Worm (Caenorhabditis elegans) whole organism, young adult: ENCODE data around the gene natb-1.
A peak's percentile ranks its signal among the peaks of the same experiment; 100 is the strongest.

Experiments used
- B0019.2 ChIP-seq: fragments of 200-800 bp; sonication (Bioruptor generic); conservative IDR thresholded peaks from 2 replicates; pipeline ENCODE4 v1.3.6; 2022; ENCODE audit warnings: missing genetic modification reagents, missing genetic modification characterization, missing compliant biosample characterization
- B0336.3 ChIP-seq: fragments of 200-800 bp; sonication (Bioruptor generic); IDR thresholded peaks from 2 replicates; pipeline ENCODE4 v1.3.6; 2022; ENCODE audit warnings: missing genetic modification characterization, missing compliant biosample characterization
- F23B12.7 ChIP-seq: sonication (generic microtip); optimal IDR thresholded peaks from 2 replicates; lab custom pipeline; 2017; ENCODE audit warnings: missing genetic modification characterization, mild to moderate bottlenecking, missing compliant biosample characterization, antibody characterized with exemption, moderate library complexity; ENCODE audit not compliant: insufficient read depth
- T07F8.4 ChIP-seq: sonication (generic microtip); optimal IDR thresholded peaks from 2 replicates; lab custom pipeline; 2016; ENCODE audit warnings: mild to moderate bottlenecking, missing genetic modification characterization, moderate library complexity, missing compliant biosample characterization
- ZK185.1 ChIP-seq: sonication (generic microtip); optimal IDR thresholded peaks from 2 replicates; lab custom pipeline; 2016; ENCODE audit warnings: mild to moderate bottlenecking, missing genetic modification characterization, missing compliant biosample characterization; ENCODE audit not compliant: poor library complexity, severe bottlenecking
- atf-7 ChIP-seq: sonication (generic microtip); optimal IDR thresholded peaks from 2 replicates; lab custom pipeline; 2017; ENCODE audit warnings: mild to moderate bottlenecking, missing genetic modification characterization, missing compliant biosample characterization
- attf-5 ChIP-seq: fragments of 200-800 bp; sonication (Bioruptor generic); optimal IDR thresholded peaks from 2 replicates; lab custom pipeline; 2018; ENCODE audit warnings: mild to moderate bottlenecking, missing genetic modification characterization, missing compliant biosample characterization
- bed-1 ChIP-seq: fragments of 200-800 bp; sonication (Bioruptor generic); IDR thresholded peaks from 2 replicates; pipeline ENCODE4 v1.3.6; 2022; ENCODE audit warnings: missing genetic modification reagents, missing genetic modification characterization, missing compliant biosample characterization
- cebp-1 ChIP-seq, 2 experiments: fragments of 200-800 bp in 1 of 2; sonication (Bioruptor generic) in 1 of 2; sonication (generic microtip) in 1 of 2; IDR thresholded peaks in 1 of 2; optimal IDR thresholded peaks in 1 of 2; 2 replicates each; pipeline versions ENCODE4 v1.3.6 to Lab custom; 2017 to 2022; ENCODE audit warnings: missing compliant biosample characterization in 2 of 2, missing genetic modification characterization in 2 of 2, mild to moderate bottlenecking in 1 of 2, missing genetic modification reagents in 1 of 2, moderate library complexity in 1 of 2
- cebp-2 ChIP-seq: fragments of 200-800 bp; sonication (Bioruptor generic); IDR thresholded peaks from 2 replicates; pipeline ENCODE4 v1.3.6; 2022; ENCODE audit warnings: missing genetic modification characterization, missing compliant biosample characterization
- ceh-27 ChIP-seq: fragments of 200-800 bp; sonication (Bioruptor generic); optimal IDR thresholded peaks from 2 replicates; lab custom pipeline; 2018; ENCODE audit warnings: mild to moderate bottlenecking, missing genetic modification characterization, moderate library complexity, missing compliant biosample characterization
- ceh-40 ChIP-seq: fragments of 200-800 bp; sonication (Bioruptor generic); IDR thresholded peaks from 2 replicates; pipeline ENCODE4 v1.3.6; 2022; ENCODE audit warnings: missing genetic modification characterization, missing compliant biosample characterization
- dox-1 ChIP-seq: fragments of 200-800 bp; sonication (Bioruptor generic); IDR thresholded peaks from 2 replicates; pipeline ENCODE4 v1.3.6; 2022; ENCODE audit warnings: missing genetic modification reagents, missing genetic modification characterization, missing compliant biosample characterization
- dpff-1 ChIP-seq: sonication (generic microtip); optimal IDR thresholded peaks from 2 replicates; lab custom pipeline; 2017; ENCODE audit warnings: mild to moderate bottlenecking, missing genetic modification characterization, missing compliant biosample characterization
- fkh-3 ChIP-seq: sonication (generic microtip); optimal IDR thresholded peaks from 2 replicates; lab custom pipeline; 2016; ENCODE audit warnings: mild to moderate bottlenecking, missing genetic modification characterization, missing compliant biosample characterization
- him-1 ChIP-seq: sonication (generic microtip); optimal IDR thresholded peaks from 2 replicates; lab custom pipeline; 2016; ENCODE audit warnings: missing genotype, missing genetic modification reagents, missing genetic modification characterization, missing compliant biosample characterization
- hlh-26 ChIP-seq: fragments of 200-800 bp; sonication (Bioruptor generic); conservative IDR thresholded peaks from 2 replicates; pipeline ENCODE4 v1.3.6; 2022; ENCODE audit warnings: missing genetic modification reagents, missing genetic modification characterization, missing compliant biosample characterization
- hmg-1.2 ChIP-seq: fragments of 200-800 bp; sonication (Bioruptor generic); IDR thresholded peaks from 2 replicates; pipeline ENCODE4 v1.3.6; 2022; ENCODE audit warnings: missing genetic modification reagents, missing genetic modification characterization, missing compliant biosample characterization
- lag-1 ChIP-seq: fragments of 200-800 bp; sonication (Bioruptor generic); IDR thresholded peaks from 2 replicates; pipeline ENCODE4 v1.3.6; 2022; ENCODE audit warnings: missing genetic modification reagents, missing genetic modification characterization, missing compliant biosample characterization
- lsl-1 ChIP-seq: fragments of 200-800 bp; sonication (Bioruptor generic); optimal IDR thresholded peaks from 2 replicates; lab custom pipeline; 2018; ENCODE audit warnings: mild to moderate bottlenecking, missing genetic modification characterization, moderate library complexity, missing compliant biosample characterization
- madf-3 ChIP-seq: fragments of 200-800 bp; sonication (Bioruptor generic); IDR thresholded peaks from 2 replicates; pipeline ENCODE4 v1.3.6; 2022; ENCODE audit warnings: missing genetic modification reagents, missing genetic modification characterization, missing compliant biosample characterization
- mcd-1 ChIP-seq: fragments of 200-800 bp; sonication (Bioruptor generic); IDR thresholded peaks from 2 replicates; pipeline ENCODE4 v1.3.6; 2022; ENCODE audit warnings: missing genetic modification reagents, missing genetic modification characterization, missing compliant biosample characterization
- mes-4 ChIP-seq: sonication (generic microtip); optimal IDR thresholded peaks from 2 replicates; lab custom pipeline; 2016; ENCODE audit warnings: missing genotype, missing genetic modification characterization, missing compliant biosample characterization
- nfya-1 ChIP-seq: sonication (generic microtip); optimal IDR thresholded peaks from 2 replicates; lab custom pipeline; 2017; ENCODE audit warnings: antibody characterized with exemption, missing compliant biosample characterization, missing genetic modification characterization, borderline replicate concordance; ENCODE audit not compliant: insufficient read depth
- nhr-120 ChIP-seq: fragments of 200-800 bp; sonication (Bioruptor generic); IDR thresholded peaks from 2 replicates; pipeline ENCODE4 v1.3.6; 2022; ENCODE audit warnings: missing genetic modification characterization, missing compliant biosample characterization
- nhr-80 ChIP-seq: sonication (generic microtip); optimal IDR thresholded peaks from 2 replicates; lab custom pipeline; 2016; ENCODE audit warnings: missing genetic modification characterization, missing compliant biosample characterization
- pha-4 ChIP-seq: fragments of 150-350 bp; sonication (generic microtip); optimal IDR thresholded peaks from 2 replicates; lab custom pipeline; 2014; ENCODE audit warnings: missing biosample characterization, missing genetic modification reagents, missing genetic modification characterization
- snpc-3.4 ChIP-seq: sonication (generic microtip); optimal IDR thresholded peaks from 2 replicates; lab custom pipeline; 2017; ENCODE audit warnings: missing genetic modification characterization, mild to moderate bottlenecking, missing compliant biosample characterization, antibody characterized with exemption, moderate library complexity, missing genotype, missing genetic modification reagents
- snpc-4 ChIP-seq, 5 experiments: fragments of 150-350 bp in 1 of 5; sonication (generic microtip) in 4 of 5; optimal IDR thresholded peaks; 2 replicates each; lab custom pipeline; 2014 to 2018; ENCODE audit warnings: missing genetic modification characterization in 5 of 5, missing biosample characterization in 3 of 5, antibody characterized with exemption in 2 of 5, mild to moderate bottlenecking in 2 of 5, missing compliant biosample characterization in 2 of 5, missing genotype in 2 of 5, moderate library complexity in 2 of 5, missing genetic modification reagents in 1 of 5
- tbp1 ChIP-seq: fragments of 200-800 bp; sonication (Bioruptor generic); optimal IDR thresholded peaks from 2 replicates; lab custom pipeline; 2018; ENCODE audit warnings: mild to moderate bottlenecking, missing genetic modification characterization, missing compliant biosample characterization
- zfh-2 ChIP-seq: fragments of 200-800 bp; sonication (Bioruptor generic); conservative IDR thresholded peaks from 2 replicates; pipeline ENCODE4 v1.3.6; 2022; ENCODE audit warnings: missing genetic modification reagents, missing genetic modification characterization, missing compliant biosample characterization
- zim-3 ChIP-seq: sonication (generic microtip); optimal IDR thresholded peaks from 2 replicates; lab custom pipeline; 2017; ENCODE audit warnings: mild to moderate bottlenecking, missing genetic modification characterization, moderate library complexity, missing compliant biosample characterization
- ztf-26 ChIP-seq: sonication (generic microtip); optimal IDR thresholded peaks from 2 replicates; lab custom pipeline; 2017; ENCODE audit warnings: missing genetic modification characterization, missing compliant biosample characterization

natb-1 gene

ce11 chrV:7978798-7979197 is 4.4 kb downstream of the natb-1 start:
- no peak for TF ChIP-seq cebp-1 (GFP tag; IDR thresholded peaks at IDR 0.05; lab: Robert Waterston, UW)
- peak; percentile 44 for TF ChIP-seq cebp-1 (tag; optimal IDR thresholded peaks at IDR 0.05; lab: Kevin White, UChicago)
- TF ChIP-seq F23B12.7 (tag; lab: Kevin White, UChicago) = no peak
- 0 out of 2 replicates have a peak, but pooled peaks have one; percentile 22 for TF ChIP-seq mcd-1 (GFP tag; lab: Robert Waterston, UW)
- peak; percentile 44; the same call in 1 of the 2 replicates for TF ChIP-seq hmg-1.2
- TF ChIP-seq ceh-27 (GFP tag; lab: Kevin White, UChicago) = peak; percentile 49
- TF ChIP-seq hlh-26 = no peak
- peak; percentile 62 for TF ChIP-seq attf-5 (GFP tag; lab: Kevin White, UChicago)
- TF ChIP-seq snpc-4 (GFP tag; optimal IDR thresholded peaks at IDR 0.05; lab: Kevin White, UChicago) = no peak
- peak in 2 of 4 experiments; percentile 14 to 22 for TF ChIP-seq snpc-4 (tag; optimal IDR thresholded peaks at IDR 0.05; lab: Kevin White, UChicago)
- peak; percentile 44; the same call in 1 of the 2 replicates for TF ChIP-seq dox-1
- peak; percentile 44 for TF ChIP-seq nhr-80
- TF ChIP-seq dpff-1 = no peak
- TF ChIP-seq, all 124 proteins: peak for 8

ce11 chrV:7977701-7978461 is 5.3 kb downstream of the natb-1 start, which contains the start of gene let-413:
let-413 (minus strand) TSS chrV:7977776.
- TF ChIP-seq him-1 (tag; lab: Kevin White, UChicago) (no peak), tbp1 (GFP tag; lab: Kevin White, UChicago) (no peak), T07F8.4 (tag; lab: Kevin White, UChicago) (no peak), B0019.2 (no peak), attf-5 (GFP tag; lab: Kevin White, UChicago) (no peak), nhr-120 (no peak), zim-3 (tag; lab: Kevin White, UChicago) (no peak), B0336.3 (GFP tag; lab: Robert Waterston, UW) (no peak), nhr-80 (peak; percentile 70), atf-7 (tag; lab: Kevin White, UChicago) (no peak), zfh-2 (peak; percentile 15), dpff-1 (no peak)

ce11 chrV:7971376-7971775 is 11.9 kb downstream of the natb-1 start:
- no peak for TF ChIP-seq madf-3 (GFP tag; lab: Robert Waterston, UW)
- TF ChIP-seq snpc-3.4 (tag; lab: Kevin White, UChicago) = no peak
- TF ChIP-seq lag-1 (GFP tag; lab: Robert Waterston, UW) = no peak
- no peak for TF ChIP-seq lsl-1 (GFP tag; lab: Kevin White, UChicago)
- no peak for TF ChIP-seq fkh-3 (tag; lab: Kevin White, UChicago)
- TF ChIP-seq him-1 (tag; lab: Kevin White, UChicago) = no peak
- no peak for TF ChIP-seq mes-4 (tag; lab: Kevin White, UChicago)
- TF ChIP-seq cebp-2 (GFP tag; lab: Robert Waterston, UW) = no peak
- TF ChIP-seq nfya-1 (tag; lab: Kevin White, UChicago) = no peak

- no peak for TF ChIP-seq ztf-26 (tag; lab: Kevin White, UChicago)
- TF ChIP-seq pha-4 = no peak
- no peak for TF ChIP-seq bed-1
- no peak for TF ChIP-seq ceh-40 (GFP tag; lab: Robert Waterston, UW)
- TF ChIP-seq atf-7 (tag; lab: Kevin White, UChicago) = no peak
- TF ChIP-seq ZK185.1 (tag; lab: Kevin White, UChicago) = no peak
Observed at ce11 chrV:7970519-7970918, 12.7 kb downstream of the natb-1 start.
